Fruit fly (Drosophila melanogaster): ENCODE data around the gene CG31835.

Gene CG31835

dm6 chr2L:14746068-14746467 lies 10.4 kb downstream of the CG31835 start:
- no peak for TF ChIP-seq ewg (GFP tag; optimal IDR thresholded peaks at IDR 0.05)
- no peak for TF ChIP-seq z (GFP tag; IDR thresholded peaks at IDR 0.05)
- no peak for TF ChIP-seq ems (GFP tag; optimal IDR thresholded peaks at IDR 0.05)

DNA sequence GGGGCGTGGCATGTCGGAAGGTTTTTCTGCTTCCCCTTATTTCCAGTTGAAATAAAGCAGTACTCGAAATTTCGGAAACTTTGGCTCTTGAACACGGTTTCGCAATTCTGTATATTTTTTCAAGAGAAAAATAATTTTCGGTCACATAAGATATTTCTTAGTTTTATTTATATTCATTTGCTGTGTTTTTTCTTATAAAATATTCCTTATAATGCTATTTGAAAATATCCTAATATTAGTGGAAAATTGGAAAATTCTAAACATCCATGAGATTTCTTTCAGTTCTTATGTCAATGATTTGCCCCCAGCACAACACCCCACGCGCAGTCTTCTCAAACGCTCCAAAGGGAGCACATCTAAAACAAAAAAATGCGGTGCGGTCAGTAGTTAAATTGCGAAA lies 24.8 kb downstream of the CG31835 start, which contains the start of gene CG4691:
Gene CG4691 (plus strand): TSS at position 301 of the 400 bp plus-strand sequence.
- TF ChIP-seq bowl (GFP tag; IDR thresholded peaks at IDR 0.05): no peak
- no peak for TF ChIP-seq CG17912 (GFP tag; optimal IDR thresholded peaks at IDR 0.05)
- TF ChIP-seq CG13894 (tag; optimal IDR thresholded peaks at IDR 0.05): no peak
- no peak for TF ChIP-seq p53 (GFP tag; optimal IDR thresholded peaks at IDR 0.05)
- no peak for TF ChIP-seq CG33557 (GFP tag; optimal IDR thresholded peaks at IDR 0.05)
- no peak for TF ChIP-seq CG1602 (GFP tag; optimal IDR thresholded peaks at IDR 0.05)
- no peak for TF ChIP-seq HLH3B (GFP tag; IDR thresholded peaks at IDR 0.05)
- TF ChIP-seq CG14710 (tag; optimal IDR thresholded peaks at IDR 0.05): no peak
- TF ChIP-seq az2 (GFP tag; optimal IDR thresholded peaks at IDR 0.05): no peak
- no peak for TF ChIP-seq al (GFP tag; IDR thresholded peaks at IDR 0.05)
- no peak for TF ChIP-seq h (optimal IDR thresholded peaks at IDR 0.05)
- no peak for TF ChIP-seq CG5953 (GFP tag; IDR thresholded peaks at IDR 0.05)
- TF ChIP-seq B-H1 (GFP tag; IDR thresholded peaks at IDR 0.05): no peak
- TF ChIP-seq fd96Cb (tag; optimal IDR thresholded peaks at IDR 0.05): no peak
- no peak for TF ChIP-seq CG6689 (GFP tag; IDR thresholded peaks at IDR 0.05)
- no peak for TF ChIP-seq CkIIα-i1 (GFP tag; IDR thresholded peaks at IDR 0.05)
- no peak for TF ChIP-seq gro (GFP tag; optimal IDR thresholded peaks at IDR 0.05)

DNA sequence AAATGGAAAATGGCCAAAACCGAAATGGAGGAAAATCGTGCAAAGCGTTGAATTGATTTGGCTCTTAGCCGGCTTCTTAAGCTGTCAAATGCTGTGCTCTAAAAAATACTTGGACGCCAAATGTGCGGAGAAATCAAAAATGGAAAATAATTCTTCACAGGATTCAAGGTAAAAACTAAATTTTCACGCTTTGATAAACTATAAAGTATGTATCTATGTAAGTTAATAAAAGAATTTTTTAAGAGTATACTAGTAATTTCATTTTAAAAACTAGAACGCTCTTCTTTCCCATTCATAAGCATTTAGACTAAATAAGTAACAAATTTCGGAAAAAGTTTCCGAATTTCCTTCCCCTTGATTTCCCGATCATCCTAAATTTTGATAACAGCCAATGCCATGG lies 26.8 kb downstream of the CG31835 start, which contains the start of gene CSN1a:
Gene CSN1a (plus strand): TSS at position 301 of the 400 bp plus-strand sequence.
- no peak for TF ChIP-seq D19B (GFP tag; optimal IDR thresholded peaks at IDR 0.05)
- TF ChIP-seq zen2 (GFP tag; IDR thresholded peaks at IDR 0.05; ENCODE audit: partially characterized antibody): no peak
- no peak for TF ChIP-seq Hr39 (optimal IDR thresholded peaks at IDR 0.05)
- TF ChIP-seq pnt (GFP tag; optimal IDR thresholded peaks at IDR 0.05): no peak
- no peak for TF ChIP-seq CG4360 (GFP tag; IDR thresholded peaks at IDR 0.05)
- no peak for TF ChIP-seq bsh (GFP tag; optimal IDR thresholded peaks at IDR 0.05)
- TF ChIP-seq CG3726 (GFP tag; IDR thresholded peaks at IDR 0.05): no peak
- TF ChIP-seq CG11695 (GFP tag; IDR thresholded peaks at IDR 0.05): no peak
- no peak for TF ChIP-seq CG34376 (GFP tag; optimal IDR thresholded peaks at IDR 0.05)
- no peak for TF ChIP-seq ftz-f1 (GFP tag; optimal IDR thresholded peaks at IDR 0.05)
- TF ChIP-seq prd (optimal IDR thresholded peaks at IDR 0.05): no peak
- no peak for TF ChIP-seq prd (GFP tag; IDR thresholded peaks at IDR 0.05)
- no peak for TF ChIP-seq sens-2 (GFP tag; IDR thresholded peaks at IDR 0.05)
- TF ChIP-seq CG30020 (tag; optimal IDR thresholded peaks at IDR 0.05): no peak
- no peak for TF ChIP-seq corto (GFP tag; optimal IDR thresholded peaks at IDR 0.05)

DNA sequence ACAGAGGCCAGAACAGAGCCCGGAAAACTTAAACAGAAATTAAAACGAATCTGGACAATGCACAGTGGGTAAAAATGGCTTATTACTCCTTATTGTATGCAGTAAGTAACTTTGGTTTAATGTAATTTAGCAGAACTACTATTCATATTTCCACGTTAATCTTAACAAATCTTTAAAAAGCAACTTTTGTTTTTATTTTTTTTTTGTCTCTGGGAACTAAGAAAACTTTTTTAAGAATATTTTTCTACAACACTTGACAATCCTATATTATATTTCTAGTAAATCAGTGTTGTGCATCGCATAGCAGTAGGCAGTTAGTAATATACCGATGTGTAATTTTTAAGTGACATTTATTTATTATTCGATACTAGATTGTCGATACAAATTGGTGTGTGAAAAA lies 30.0 kb downstream of the CG31835 start, which contains the start of gene CG4701:
Gene CG4701 (plus strand): TSS at position 301 of the 400 bp plus-strand sequence.
- TF ChIP-seq da (GFP tag; optimal IDR thresholded peaks at IDR 0.05): no peak
- no peak for TF ChIP-seq BtbVII (GFP tag; optimal IDR thresholded peaks at IDR 0.05)
- TF ChIP-seq cwo (GFP tag; optimal IDR thresholded peaks at IDR 0.05): no peak
- no peak for TF ChIP-seq Dek (tag; optimal IDR thresholded peaks at IDR 0.05)
- no peak for TF ChIP-seq CG16863 (GFP tag; optimal IDR thresholded peaks at IDR 0.05)
- no peak for TF ChIP-seq D19A (tag; optimal IDR thresholded peaks at IDR 0.05)
- no peak for TF ChIP-seq gcm2 (GFP tag; optimal IDR thresholded peaks at IDR 0.05)
- no peak for TF ChIP-seq Max (GFP tag; optimal IDR thresholded peaks at IDR 0.05)
- no peak for TF ChIP-seq HLHmδ (GFP tag; optimal IDR thresholded peaks at IDR 0.05)
- TF ChIP-seq Dip3 (GFP tag; optimal IDR thresholded peaks at IDR 0.05): no peak
- no peak for TF ChIP-seq CG17829 (tag; optimal IDR thresholded peaks at IDR 0.05)
- TF ChIP-seq C15 (GFP tag; IDR thresholded peaks at IDR 0.05): no peak
- no peak for TF ChIP-seq CG3995 (GFP tag; optimal IDR thresholded peaks at IDR 0.05)
- TF ChIP-seq NK7.1 (GFP tag; optimal IDR thresholded peaks at IDR 0.05): no peak
- no peak for TF ChIP-seq CG11398 (GFP tag; optimal IDR thresholded peaks at IDR 0.05)
- TF ChIP-seq CG15011 (GFP tag; optimal IDR thresholded peaks at IDR 0.05): no peak
